Fruit fly (Drosophila melanogaster) whole organism, embryonic: Measurements from ENCODE around the gene CG42726.

Experiments used
- Aef1 ChIP-seq: fragments of 200-800 bp; sonication (Bioruptor generic); IDR thresholded peaks from 3 replicates; pipeline ENCODE4 v1.3.6; 2022; ENCODE audit warnings: missing biosample characterization, missing genetic modification characterization
- Asciz ChIP-seq: fragments of 200-800 bp; sonication (Bioruptor generic); optimal IDR thresholded peaks from 2 replicates; lab custom pipeline; 2017; ENCODE audit warnings: missing biosample characterization, mild to moderate bottlenecking, missing genetic modification characterization, missing genetic modification reagents
- Awh ChIP-seq: fragments of 200-800 bp; sonication (Bioruptor generic); IDR thresholded peaks from 2 replicates; pipeline ENCODE4, ENCODE4 v1.3.6; 2022; ENCODE audit warnings: missing biosample characterization, missing genetic modification characterization
- Blimp-1 ChIP-seq: fragments of 200-800 bp; sonication (Bioruptor generic); optimal IDR thresholded peaks from 3 replicates; lab custom pipeline; 2018; ENCODE audit warnings: missing biosample characterization, missing genetic modification characterization, mild to moderate bottlenecking, moderate library complexity, missing genetic modification reagents
- CG10431 ChIP-seq: fragments of 200-800 bp; sonication (Bioruptor generic); optimal IDR thresholded peaks from 3 replicates; lab custom pipeline; 2018; ENCODE audit warnings: missing biosample characterization, mild to moderate bottlenecking, missing genetic modification characterization
- CG12744 ChIP-seq: fragments of 200-800 bp; sonication (Bioruptor generic); optimal IDR thresholded peaks from 2 replicates; lab custom pipeline; 2016; ENCODE audit warnings: missing biosample characterization, missing genetic modification characterization
- CG12769 ChIP-seq: fragments of 200-800 bp; sonication (Bioruptor generic); optimal IDR thresholded peaks from 2 replicates; lab custom pipeline; 2019; ENCODE audit warnings: missing biosample characterization, mild to moderate bottlenecking, missing genetic modification characterization, moderate library complexity
- CG13123 ChIP-seq: fragments of 200-800 bp; sonication (Bioruptor generic); optimal IDR thresholded peaks from 2 replicates; lab custom pipeline; 2016; ENCODE audit warnings: missing biosample characterization, missing genetic modification characterization
- CG14710 ChIP-seq: fragments of 200-800 bp; sonication (Bioruptor generic); optimal IDR thresholded peaks from 3 replicates; lab custom pipeline; 2019; ENCODE audit warnings: missing biosample characterization, mild to moderate bottlenecking, missing genetic modification characterization, moderate library complexity
- CG15479 ChIP-seq: fragments of 200-800 bp; sonication (Bioruptor generic); optimal IDR thresholded peaks from 3 replicates; lab custom pipeline; 2019; ENCODE audit warnings: missing biosample characterization, mild to moderate bottlenecking, missing genetic modification characterization, moderate library complexity
- CG18764 ChIP-seq: fragments of 200-800 bp; sonication (Bioruptor generic); optimal IDR thresholded peaks from 3 replicates; lab custom pipeline; 2016; ENCODE audit warnings: missing biosample characterization, missing genetic modification characterization
- CG2875 ChIP-seq: fragments of 200-800 bp; sonication (Bioruptor generic); optimal IDR thresholded peaks from 2 replicates; lab custom pipeline; 2017; ENCODE audit warnings: missing biosample characterization, mild to moderate bottlenecking, missing genetic modification characterization, missing genetic modification reagents
- CG33557 ChIP-seq: fragments of 200-800 bp; sonication (Bioruptor generic); optimal IDR thresholded peaks from 2 replicates; lab custom pipeline; 2019; ENCODE audit warnings: missing biosample characterization, mild to moderate bottlenecking, missing genetic modification characterization, moderate library complexity
- CG4424 ChIP-seq: fragments of 200-800 bp; sonication (Bioruptor generic); optimal IDR thresholded peaks from 3 replicates; lab custom pipeline; 2016; ENCODE audit warnings: missing biosample characterization, missing genetic modification characterization
- CG6813 ChIP-seq: fragments of 200-800 bp; sonication (Bioruptor generic); optimal IDR thresholded peaks from 2 replicates; lab custom pipeline; 2017; ENCODE audit warnings: missing biosample characterization, missing genetic modification characterization, mild to moderate bottlenecking, moderate library complexity, missing genetic modification reagents
- CHES-1-like ChIP-seq: fragments of 200-800 bp; sonication (Bioruptor generic); optimal IDR thresholded peaks from 2 replicates; lab custom pipeline; 2016; ENCODE audit warnings: missing biosample characterization, missing genetic modification characterization
- HLH54F ChIP-seq: fragments of 200-800 bp; sonication (Bioruptor generic); optimal IDR thresholded peaks from 3 replicates; lab custom pipeline; 2016; ENCODE audit warnings: missing biosample characterization, missing genetic modification characterization
- Hr39 ChIP-seq: fragments of >200 bp; optimal IDR thresholded peaks from 2 replicates; lab custom pipeline; 2017
- Med ChIP-seq: fragments of 200-800 bp; sonication (Bioruptor generic); peaks from one replicate; lab custom pipeline; 2016; ENCODE audit warnings: missing biosample characterization, missing genetic modification characterization, mild to moderate bottlenecking, inconsistent platforms, moderate library complexity
- Nf-YA ChIP-seq: fragments of 200-800 bp; sonication (Bioruptor generic); IDR thresholded peaks from 2 replicates; pipeline ENCODE4 v1.3.6; 2022; ENCODE audit warnings: missing biosample characterization, missing genetic modification characterization
- Nf-YC ChIP-seq: fragments of 200-800 bp; optimal IDR thresholded peaks from 3 replicates; lab custom pipeline; 2019; ENCODE audit warnings: missing biosample characterization, mild to moderate bottlenecking, missing genetic modification characterization, moderate library complexity
- Oaz ChIP-seq: fragments of 200-800 bp; sonication (Bioruptor generic); IDR thresholded peaks from 2 replicates; pipeline ENCODE4 v1.3.6; 2022; ENCODE audit warnings: missing biosample characterization, missing genetic modification characterization
- Pdp1 ChIP-seq, 2 experiments: fragments of 200-800 bp; sonication (Bioruptor generic); optimal IDR thresholded peaks; 3 replicates each; lab custom pipeline; 2016; ENCODE audit warnings: missing biosample characterization in 2 of 2, missing genetic modification characterization in 2 of 2, mild to moderate bottlenecking in 1 of 2, moderate library complexity in 1 of 2
- Trl ChIP-seq, 3 experiments: fragments of >200 bp in 2 of 3; fragments of 200-800 bp in 1 of 3; sonication (Bioruptor generic) in 1 of 3; optimal IDR thresholded peaks; 2 replicates in 1 of 3; 3 replicates in 2 of 3; lab custom pipeline; 2016 to 2017; ENCODE audit warnings: missing biosample characterization in 1 of 3, missing genetic modification characterization in 1 of 3
- Xbp1 ChIP-seq: fragments of 200-800 bp; sonication (Bioruptor generic); optimal IDR thresholded peaks from 3 replicates; lab custom pipeline; 2016; ENCODE audit warnings: missing biosample characterization, mild to moderate bottlenecking, missing genetic modification characterization
- al ChIP-seq: fragments of 200-800 bp; sonication (Bioruptor generic); IDR thresholded peaks from 2 replicates; pipeline ENCODE4 v1.3.6; 2022; ENCODE audit warnings: missing biosample characterization, missing genetic modification characterization
- ap ChIP-seq: fragments of 200-800 bp; sonication (Bioruptor generic); IDR thresholded peaks from 2 replicates; pipeline ENCODE4 v1.3.6; 2022; ENCODE audit warnings: missing biosample characterization, missing genetic modification characterization
- ara ChIP-seq: fragments of 200-800 bp; sonication (Bioruptor generic); IDR thresholded peaks from 2 replicates; pipeline ENCODE4 v1.3.6; 2022; ENCODE audit warnings: missing biosample characterization, missing genetic modification characterization
- bbx ChIP-seq: fragments of 200-800 bp; sonication (Bioruptor generic); IDR thresholded peaks from 2 replicates; pipeline ENCODE4 v1.3.6; 2022; ENCODE audit warnings: missing biosample characterization, missing genetic modification characterization; ENCODE audit not compliant: partially characterized antibody
- bcd ChIP-seq: fragments of 200-800 bp; sonication (Bioruptor generic); optimal IDR thresholded peaks from 2 replicates; lab custom pipeline; 2017; ENCODE audit warnings: missing biosample characterization, mild to moderate bottlenecking, missing genetic modification characterization
- bigmax ChIP-seq: fragments of 200-800 bp; sonication (Bioruptor generic); optimal IDR thresholded peaks from 2 replicates; lab custom pipeline; 2018; ENCODE audit warnings: missing biosample characterization, mild to moderate bottlenecking, missing genetic modification characterization
- btn ChIP-seq: fragments of 200-800 bp; sonication (Bioruptor generic); optimal IDR thresholded peaks from 2 replicates; lab custom pipeline; 2016; ENCODE audit warnings: missing biosample characterization, missing genetic modification characterization
- chif ChIP-seq, 2 experiments: fragments of 200-800 bp; sonication (Bioruptor generic); optimal IDR thresholded peaks; 3 replicates each; lab custom pipeline; 2016; ENCODE audit warnings: missing biosample characterization in 2 of 2, missing genetic modification characterization in 2 of 2
- chm ChIP-seq: fragments of 200-800 bp; sonication (Bioruptor generic); IDR thresholded peaks from 2 replicates; pipeline ENCODE4 v1.3.6; 2022; ENCODE audit warnings: missing biosample characterization, missing genetic modification characterization
- ci ChIP-seq: fragments of 200-800 bp; sonication (Bioruptor generic); IDR thresholded peaks from 3 replicates; pipeline ENCODE4 v1.3.6; 2022; ENCODE audit warnings: missing biosample characterization, missing genetic modification characterization
- crp ChIP-seq, 2 experiments: fragments of 200-800 bp; sonication (Bioruptor generic); optimal IDR thresholded peaks; 2 replicates in 1 of 2; 3 replicates in 1 of 2; lab custom pipeline; 2017; ENCODE audit warnings: missing biosample characterization in 2 of 2, missing genetic modification characterization in 2 of 2, mild to moderate bottlenecking in 1 of 2, moderate library complexity in 1 of 2
- danr ChIP-seq: fragments of 200-800 bp; sonication (Bioruptor generic); IDR thresholded peaks from 2 replicates; pipeline ENCODE4 v1.3.6; 2022; ENCODE audit warnings: missing biosample characterization, missing genetic modification characterization
- dimm ChIP-seq: fragments of 200-800 bp; sonication (Bioruptor generic); IDR thresholded peaks from 2 replicates; pipeline ENCODE4 v1.3.6; 2022; ENCODE audit warnings: missing biosample characterization, missing genetic modification characterization
- dmrt99B ChIP-seq: fragments of 200-800 bp; sonication (Bioruptor generic); optimal IDR thresholded peaks from 2 replicates; lab custom pipeline; 2018; ENCODE audit warnings: missing biosample characterization, mild to moderate bottlenecking, missing genetic modification characterization, moderate library complexity
- ems ChIP-seq: fragments of 200-800 bp; sonication (Bioruptor generic); optimal IDR thresholded peaks from 3 replicates; lab custom pipeline; 2016; ENCODE audit warnings: missing biosample characterization, missing genetic modification characterization
- exex ChIP-seq: fragments of 200-800 bp; sonication (Bioruptor generic); optimal IDR thresholded peaks from 4 replicates; lab custom pipeline; 2018; ENCODE audit warnings: missing biosample characterization, mild to moderate bottlenecking, missing genetic modification characterization, moderate library complexity
- gt ChIP-seq: fragments of 200-800 bp; sonication (Bioruptor generic); IDR thresholded peaks from 2 replicates; pipeline ENCODE4 v1.3.6; 2022; ENCODE audit warnings: missing biosample characterization, missing genetic modification characterization
- jumu ChIP-seq: fragments of 200-800 bp; sonication (Bioruptor generic); optimal IDR thresholded peaks from 3 replicates; lab custom pipeline; 2016; ENCODE audit warnings: missing biosample characterization, missing genetic modification characterization
- mld ChIP-seq: fragments of 200-800 bp; sonication (Bioruptor generic); IDR thresholded peaks from 3 replicates; pipeline ENCODE4 v1.3.6; 2022; ENCODE audit warnings: missing biosample characterization, missing genetic modification characterization; ENCODE audit not compliant: partially characterized antibody
- nau ChIP-seq: fragments of 200-800 bp; sonication (Bioruptor generic); optimal IDR thresholded peaks from 3 replicates; lab custom pipeline; 2017; ENCODE audit warnings: missing biosample characterization, mild to moderate bottlenecking, missing genetic modification characterization, missing genetic modification reagents
- psq ChIP-seq: fragments of 200-800 bp; sonication (Bioruptor generic); optimal IDR thresholded peaks from 2 replicates; lab custom pipeline; 2017; ENCODE audit warnings: missing biosample characterization, missing genetic modification characterization
- sc ChIP-seq, 3 experiments: fragments of >200 bp in 2 of 3; fragments of 200-800 bp in 1 of 3; sonication (Bioruptor generic) in 1 of 3; optimal IDR thresholded peaks; 2 replicates in 2 of 3; 3 replicates in 1 of 3; lab custom pipeline; 2017; ENCODE audit warnings: mild to moderate bottlenecking in 1 of 3, missing biosample characterization in 1 of 3, missing genetic modification characterization in 1 of 3, missing genetic modification reagents in 1 of 3
- schlank ChIP-seq: fragments of 200-800 bp; sonication (Bioruptor generic); optimal IDR thresholded peaks from 2 replicates; lab custom pipeline; 2018; ENCODE audit warnings: missing biosample characterization, mild to moderate bottlenecking, missing genetic modification characterization
- sug ChIP-seq: fragments of 200-800 bp; optimal IDR thresholded peaks from 2 replicates; lab custom pipeline; 2019; ENCODE audit warnings: missing biosample characterization, mild to moderate bottlenecking, missing genetic modification characterization, moderate library complexity

CG42726 gene

dm6 chr3R:15345198-15346017 lies 2.4 kb upstream of the CG42726 start (continued):
- TF ChIP-seq Awh (no peak), CG33557 (GFP tag; lab: Kevin White, UChicago) (peak; percentile 9), CG4424 (GFP tag; lab: Kevin White, UChicago) (no peak), Nf-YC (no peak), jumu (GFP tag; lab: Kevin White, UChicago) (no peak), CG15479 (peak; percentile 80), Blimp-1 (GFP tag; lab: Kevin White, UChicago) (peak; percentile 98), dmrt99B (no peak), CG2875 (GFP tag; lab: Kevin White, UChicago) (no peak), CG18764 (no peak), ara (GFP tag; lab: Robert Waterston, UW) (no peak), gt (GFP tag; lab: Robert Waterston, UW) (no peak), ems (no peak), schlank (tag; lab: Kevin White, UChicago) (no peak), chif (GFP tag; optimal IDR thresholded peaks at IDR 0.05; lab: Kevin White, UChicago) (no peak), exex (tag; lab: Kevin White, UChicago) (peak; percentile 3), Pdp1 (GFP tag; optimal IDR thresholded peaks at IDR 0.05; lab: Kevin White, UChicago) (peak in 1 of 2 experiments; percentile 52), ci (GFP tag; lab: Robert Waterston, UW) (no peak), HLH54F (no peak), dimm (GFP tag; lab: Robert Waterston, UW) (no peak), bbx (no peak), CG12744 (no peak), Asciz (GFP tag; lab: Kevin White, UChicago) (no peak), Hr39 (lab: Kevin White, UChicago) (no peak), CG14710 (tag; lab: Kevin White, UChicago) (no peak), CG6813 (GFP tag; lab: Kevin White, UChicago) (no peak), crp (GFP tag; optimal IDR thresholded peaks at IDR 0.05; lab: Kevin White, UChicago) (no peak), CHES-1-like (no peak), bigmax (no peak), Xbp1 (peak; percentile 51), psq (GFP tag; lab: Kevin White, UChicago) (no peak), nau (GFP tag; lab: Kevin White, UChicago) (no peak), Nf-YA (no peak), CG13123 (GFP tag; lab: Kevin White, UChicago) (no peak), Aef1 (no peak), CG12769 (tag; lab: Kevin White, UChicago) (peak; percentile 31), sug (tag; lab: Kevin White, UChicago) (peak; percentile 22), sc (optimal IDR thresholded peaks at IDR 0.05; lab: Kevin White, UChicago) (no peak), sc (GFP tag; optimal IDR thresholded peaks at IDR 0.05; lab: Kevin White, UChicago) (no peak), Oaz (no peak), Med (GFP tag; lab: Kevin White, UChicago) (peak; percentile 3), danr (GFP tag; lab: Robert Waterston, UW) (no peak), mld (GFP tag; lab: Robert Waterston, UW) (no peak), Trl (optimal IDR thresholded peaks at IDR 0.05; lab: Kevin White, UChicago) (peak in 1 of 2 experiments; percentile 5), Trl (GFP tag; optimal IDR thresholded peaks at IDR 0.05; lab: Kevin White, UChicago) (no peak), bcd (GFP tag; lab: Kevin White, UChicago) (no peak), al (GFP tag; lab: Robert Waterston, UW) (no peak), btn (GFP tag; lab: Kevin White, UChicago) (no peak), CG10431 (GFP tag; lab: Kevin White, UChicago) (peak; percentile 85), ap (GFP tag; lab: Robert Waterston, UW) (no peak), chm (GFP tag; lab: Robert Waterston, UW) (no peak)
